Fruit fly (Drosophila melanogaster) whole organism, embryonic: ENCODE measurements around the gene mdu.

Experiments used
- Adf1 ChIP-seq: fragments of 200-800 bp; sonication (Bioruptor generic); IDR thresholded peaks from 2 replicates; pipeline ENCODE4 v1.3.6; 2022; ENCODE audit warnings: missing biosample characterization, missing genetic modification characterization
- Asciz ChIP-seq: fragments of 200-800 bp; sonication (Bioruptor generic); optimal IDR thresholded peaks from 2 replicates; lab custom pipeline; 2017; ENCODE audit warnings: missing biosample characterization, mild to moderate bottlenecking, missing genetic modification characterization, missing genetic modification reagents
- Atf3 ChIP-seq: fragments of 200-800 bp; sonication (Bioruptor generic); optimal IDR thresholded peaks from 3 replicates; lab custom pipeline; 2016; ENCODE audit warnings: missing biosample characterization, missing genetic modification characterization
- Bdp1 ChIP-seq: fragments of 200-800 bp; sonication (Bioruptor generic); optimal IDR thresholded peaks from 3 replicates; lab custom pipeline; 2016; ENCODE audit warnings: missing biosample characterization, missing genetic modification characterization
- CG10959 ChIP-seq: fragments of 200-800 bp; sonication (Bioruptor generic); IDR thresholded peaks from 2 replicates; pipeline ENCODE4 v1.3.6; 2022; ENCODE audit warnings: missing biosample characterization, missing genetic modification characterization
- CG11085 ChIP-seq: fragments of 200-800 bp; sonication (Bioruptor generic); IDR thresholded peaks from 2 replicates; pipeline ENCODE4 v1.3.6; 2022; ENCODE audit warnings: missing biosample characterization, missing genetic modification characterization
- CG11093 ChIP-seq: fragments of 200-800 bp; sonication (Bioruptor generic); IDR thresholded peaks from 3 replicates; pipeline ENCODE4 v1.3.6; 2022; ENCODE audit warnings: missing biosample characterization, missing genetic modification characterization
- CG11398 ChIP-seq: fragments of 200-800 bp; sonication (Bioruptor generic); optimal IDR thresholded peaks from 2 replicates; lab custom pipeline; 2016; ENCODE audit warnings: missing biosample characterization, missing genetic modification characterization
- CG12071 ChIP-seq: fragments of 200-800 bp; sonication (Bioruptor generic); optimal IDR thresholded peaks from 3 replicates; lab custom pipeline; 2018; ENCODE audit warnings: missing biosample characterization, mild to moderate bottlenecking, missing genetic modification characterization
- CG1603 ChIP-seq: fragments of 200-800 bp; sonication (Bioruptor generic); optimal IDR thresholded peaks from 2 replicates; lab custom pipeline; 2019; ENCODE audit warnings: missing biosample characterization, mild to moderate bottlenecking, missing genetic modification characterization, moderate library complexity
- CG18764 ChIP-seq: fragments of 200-800 bp; sonication (Bioruptor generic); optimal IDR thresholded peaks from 3 replicates; lab custom pipeline; 2016; ENCODE audit warnings: missing biosample characterization, missing genetic modification characterization
- CG2120 ChIP-seq: fragments of 200-800 bp; sonication (Bioruptor generic); optimal IDR thresholded peaks from 3 replicates; lab custom pipeline; 2016; ENCODE audit warnings: missing biosample characterization, missing genetic modification characterization
- CG30431 ChIP-seq: fragments of 200-800 bp; sonication (Bioruptor generic); optimal IDR thresholded peaks from 2 replicates; lab custom pipeline; 2017; ENCODE audit warnings: missing biosample characterization, missing genetic modification characterization
- CG5953 ChIP-seq: fragments of 200-800 bp; sonication (Bioruptor generic); IDR thresholded peaks from 2 replicates; pipeline ENCODE4 v1.3.6; 2022; ENCODE audit warnings: missing biosample characterization, missing genetic modification characterization
- CG6683 ChIP-seq: fragments of 200-800 bp; sonication (Bioruptor generic); optimal IDR thresholded peaks from 2 replicates; lab custom pipeline; 2017; ENCODE audit warnings: missing biosample characterization, mild to moderate bottlenecking, missing genetic modification characterization, missing genetic modification reagents
- CG8765 ChIP-seq: fragments of 200-800 bp; sonication (Bioruptor generic); IDR thresholded peaks from 2 replicates; pipeline ENCODE4 v1.3.6; 2022; ENCODE audit warnings: missing biosample characterization, missing genetic modification characterization
- Chrac-16 ChIP-seq: fragments of 200-800 bp; sonication (Bioruptor generic); optimal IDR thresholded peaks from 3 replicates; lab custom pipeline; 2016; ENCODE audit warnings: missing biosample characterization, missing genetic modification characterization
- CoRest ChIP-seq: fragments of 200-800 bp; sonication (Bioruptor generic); optimal IDR thresholded peaks from 3 replicates; lab custom pipeline; 2018; ENCODE audit warnings: missing biosample characterization, mild to moderate bottlenecking, missing genetic modification characterization, moderate library complexity
- D19A ChIP-seq: fragments of 200-800 bp; optimal IDR thresholded peaks from 3 replicates; lab custom pipeline; 2019; ENCODE audit warnings: missing biosample characterization, mild to moderate bottlenecking, missing genetic modification characterization, moderate library complexity
- Dad ChIP-seq: fragments of 200-800 bp; sonication (Bioruptor generic); optimal IDR thresholded peaks from 3 replicates; lab custom pipeline; 2016; ENCODE audit warnings: missing biosample characterization, missing genetic modification characterization
- Drgx ChIP-seq: fragments of 200-800 bp; sonication (Bioruptor generic); IDR thresholded peaks from 2 replicates; pipeline ENCODE4 v1.3.6; 2022; ENCODE audit warnings: missing biosample characterization, missing genetic modification characterization
- Lim3 ChIP-seq: fragments of 200-800 bp; sonication (Bioruptor generic); IDR thresholded peaks from 2 replicates; pipeline ENCODE4 v1.3.6; 2022; ENCODE audit warnings: missing biosample characterization, missing genetic modification characterization
- Mad ChIP-seq: fragments of 200-800 bp; sonication (Bioruptor generic); optimal IDR thresholded peaks from 2 replicates; lab custom pipeline; 2016; ENCODE audit warnings: missing biosample characterization, missing genetic modification characterization
- NFAT ChIP-seq: fragments of 200-800 bp; sonication (Bioruptor generic); IDR thresholded peaks from 2 replicates; pipeline ENCODE4 v1.3.6; 2022; ENCODE audit warnings: missing biosample characterization, missing genetic modification characterization
- NK7.1 ChIP-seq: fragments of 200-800 bp; sonication (Bioruptor generic); optimal IDR thresholded peaks from 3 replicates; lab custom pipeline; 2016; ENCODE audit warnings: missing biosample characterization, missing genetic modification characterization
- Nf-YA ChIP-seq: fragments of 200-800 bp; sonication (Bioruptor generic); IDR thresholded peaks from 2 replicates; pipeline ENCODE4 v1.3.6; 2022; ENCODE audit warnings: missing biosample characterization, missing genetic modification characterization
- Pdp1 ChIP-seq, 2 experiments: fragments of 200-800 bp; sonication (Bioruptor generic); optimal IDR thresholded peaks; 3 replicates each; lab custom pipeline; 2016; ENCODE audit warnings: missing biosample characterization in 2 of 2, missing genetic modification characterization in 2 of 2, mild to moderate bottlenecking in 1 of 2, moderate library complexity in 1 of 2
- Rx ChIP-seq: fragments of 200-800 bp; sonication (Bioruptor generic); IDR thresholded peaks from 2 replicates; pipeline ENCODE4 v1.3.6; 2022; ENCODE audit warnings: missing biosample characterization, missing genetic modification characterization
- Sin3A ChIP-seq: fragments of >200 bp; optimal IDR thresholded peaks from 2 replicates; lab custom pipeline; 2018
- Sox102F ChIP-seq: fragments of 200-800 bp; sonication (Bioruptor generic); optimal IDR thresholded peaks from 2 replicates; lab custom pipeline; 2018; ENCODE audit warnings: missing biosample characterization, mild to moderate bottlenecking, missing genetic modification characterization, moderate library complexity
- Xbp1 ChIP-seq: fragments of 200-800 bp; sonication (Bioruptor generic); optimal IDR thresholded peaks from 3 replicates; lab custom pipeline; 2016; ENCODE audit warnings: missing biosample characterization, mild to moderate bottlenecking, missing genetic modification characterization
- aop ChIP-seq: fragments of 200-800 bp; sonication (Bioruptor generic); IDR thresholded peaks from 2 replicates; pipeline ENCODE4 v1.3.6; 2022; ENCODE audit warnings: missing biosample characterization, missing genetic modification characterization
- ara ChIP-seq: fragments of 200-800 bp; sonication (Bioruptor generic); IDR thresholded peaks from 2 replicates; pipeline ENCODE4 v1.3.6; 2022; ENCODE audit warnings: missing biosample characterization, missing genetic modification characterization
- br ChIP-seq: fragments of >200 bp; optimal IDR thresholded peaks from 2 replicates; lab custom pipeline; 2017
- cas ChIP-seq: fragments of 200-800 bp; sonication (Bioruptor generic); IDR thresholded peaks from 2 replicates; pipeline ENCODE4 v1.3.6; 2022; ENCODE audit warnings: missing biosample characterization, missing genetic modification characterization
- cato ChIP-seq: fragments of 200-800 bp; sonication (Bioruptor generic); optimal IDR thresholded peaks from 2 replicates; lab custom pipeline; 2016; ENCODE audit warnings: missing biosample characterization, missing genetic modification characterization, borderline replicate concordance
- chm ChIP-seq: fragments of 200-800 bp; sonication (Bioruptor generic); IDR thresholded peaks from 2 replicates; pipeline ENCODE4 v1.3.6; 2022; ENCODE audit warnings: missing biosample characterization, missing genetic modification characterization
- ci ChIP-seq: fragments of 200-800 bp; sonication (Bioruptor generic); IDR thresholded peaks from 3 replicates; pipeline ENCODE4 v1.3.6; 2022; ENCODE audit warnings: missing biosample characterization, missing genetic modification characterization
- cwo ChIP-seq: fragments of 200-800 bp; sonication (Bioruptor generic); optimal IDR thresholded peaks from 3 replicates; lab custom pipeline; 2017; ENCODE audit warnings: missing biosample characterization, missing genetic modification characterization, mild to moderate bottlenecking, moderate library complexity, missing genetic modification reagents
- esg ChIP-seq: fragments of 200-800 bp; sonication (Bioruptor generic); conservative IDR thresholded peaks from 2 replicates; pipeline ENCODE4 v1.3.6; 2022; ENCODE audit warnings: missing biosample characterization, missing genetic modification characterization
- fru ChIP-seq: fragments of >200 bp; optimal IDR thresholded peaks from 2 replicates; lab custom pipeline; 2017
- h ChIP-seq: fragments of >200 bp; optimal IDR thresholded peaks from 2 replicates; lab custom pipeline; 2017
- jumu ChIP-seq: fragments of 200-800 bp; sonication (Bioruptor generic); optimal IDR thresholded peaks from 3 replicates; lab custom pipeline; 2016; ENCODE audit warnings: missing biosample characterization, missing genetic modification characterization
- lab ChIP-seq: fragments of 200-800 bp; sonication (Bioruptor generic); optimal IDR thresholded peaks from 3 replicates; lab custom pipeline; 2017; ENCODE audit warnings: missing biosample characterization, missing genetic modification characterization, mild to moderate bottlenecking, moderate library complexity, missing genetic modification reagents
- lilli ChIP-seq: fragments of 200-800 bp; sonication (Bioruptor generic); optimal IDR thresholded peaks from 3 replicates; lab custom pipeline; 2016; ENCODE audit warnings: missing biosample characterization, missing genetic modification characterization
- nmo ChIP-seq: fragments of 200-800 bp; sonication (Bioruptor generic); optimal IDR thresholded peaks from 2 replicates; lab custom pipeline; 2018; ENCODE audit warnings: missing biosample characterization, mild to moderate bottlenecking, missing genetic modification characterization, moderate library complexity
- peb ChIP-seq: fragments of 200-800 bp; sonication (Bioruptor generic); IDR thresholded peaks from 2 replicates; pipeline ENCODE4 v1.3.6; 2022; ENCODE audit warnings: missing biosample characterization, missing genetic modification characterization
- sima ChIP-seq: fragments of 200-800 bp; sonication (Bioruptor generic); optimal IDR thresholded peaks from 2 replicates; lab custom pipeline; 2016; ENCODE audit warnings: missing biosample characterization, missing genetic modification characterization
- so ChIP-seq: fragments of 200-800 bp; sonication (Bioruptor generic); IDR thresholded peaks from 3 replicates; pipeline ENCODE4 v1.3.6; 2022; ENCODE audit warnings: missing biosample characterization, missing genetic modification characterization
- trem ChIP-seq: fragments of 200-800 bp; optimal IDR thresholded peaks from 3 replicates; lab custom pipeline; 2019; ENCODE audit warnings: missing biosample characterization, mild to moderate bottlenecking, missing genetic modification characterization, moderate library complexity
- unc-4 ChIP-seq: fragments of 200-800 bp; sonication (Bioruptor generic); IDR thresholded peaks from 2 replicates; pipeline ENCODE4 v1.3.6; 2022; ENCODE audit warnings: missing biosample characterization, missing genetic modification characterization; ENCODE audit not compliant: partially characterized antibody
- vnd ChIP-seq: fragments of 200-800 bp; sonication (Bioruptor generic); IDR thresholded peaks from 3 replicates; pipeline ENCODE4 v1.3.6; 2022; ENCODE audit warnings: missing biosample characterization, missing genetic modification characterization; ENCODE audit not compliant: partially characterized antibody
- zen ChIP-seq: fragments of 200-800 bp; sonication (Bioruptor generic); optimal IDR thresholded peaks from 3 replicates; lab custom pipeline; 2018; ENCODE audit warnings: missing biosample characterization, mild to moderate bottlenecking, missing genetic modification characterization, moderate library complexity
- zfh1 ChIP-seq: fragments of 200-800 bp; sonication (Bioruptor generic); IDR thresholded peaks from 3 replicates; pipeline ENCODE4 v1.3.6; 2022; ENCODE audit warnings: missing biosample characterization, missing genetic modification characterization

Gene mdu

DNA sequence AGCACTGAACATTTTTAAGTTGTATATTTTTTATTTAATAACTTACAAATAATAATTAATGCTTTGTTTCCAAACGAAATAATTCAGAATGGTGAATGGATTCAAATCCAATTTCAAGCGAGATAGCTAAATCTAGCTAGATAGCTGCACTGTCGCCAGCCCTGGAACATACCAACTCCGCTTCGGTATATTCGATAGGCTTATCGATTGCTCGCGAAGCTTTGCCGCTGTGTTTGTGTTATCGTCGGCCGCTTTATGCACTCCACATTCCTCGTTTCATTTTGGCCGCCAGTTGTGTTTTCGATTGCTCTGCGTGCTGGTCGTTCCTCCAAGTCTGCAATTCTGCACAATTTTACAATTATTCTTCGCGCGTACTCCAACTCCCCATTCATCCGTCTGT lies at the start of gene mdu (continued):
- TF ChIP-seq CG10959 (GFP tag; lab: Robert Waterston, UW) = no peak
- no peak for TF ChIP-seq CG11398
- TF ChIP-seq Adf1 (GFP tag; lab: Robert Waterston, UW) = peak; percentile 12; the same call in 1 of the 2 replicates
- no peak for TF ChIP-seq so (GFP tag; lab: Robert Waterston, UW)
- TF ChIP-seq unc-4 (GFP tag; lab: Robert Waterston, UW) = no peak
- TF ChIP-seq Lim3 (GFP tag; lab: Robert Waterston, UW) = no peak
- TF ChIP-seq Nf-YA (GFP tag; lab: Robert Waterston, UW) = no peak
- peak; percentile 16 for TF ChIP-seq Sin3A (lab: Kevin White, UChicago)
- no peak for TF ChIP-seq CG1603
- TF ChIP-seq Atf3 = no peak
- no peak for TF ChIP-seq vnd (GFP tag; lab: Robert Waterston, UW)
- peak; percentile 61 for TF ChIP-seq nmo
- TF ChIP-seq Dad = no peak
- TF ChIP-seq ara (GFP tag; lab: Robert Waterston, UW) = no peak
- TF ChIP-seq Rx = no peak
- TF ChIP-seq lilli (GFP tag; lab: Kevin White, UChicago) = peak; percentile 20
- no peak for TF ChIP-seq sima (GFP tag; lab: Kevin White, UChicago)
- TF ChIP-seq Sox102F (GFP tag; lab: Kevin White, UChicago) = peak; percentile 8
- TF ChIP-seq h = no peak
- no peak for TF ChIP-seq Mad (GFP tag; lab: Kevin White, UChicago)
- peak; percentile 39 for TF ChIP-seq Xbp1 (GFP tag; lab: Kevin White, UChicago)
- TF ChIP-seq CG11093 = no peak
- TF ChIP-seq NFAT (GFP tag; lab: Robert Waterston, UW) = no peak
- TF ChIP-seq CG11085 (GFP tag; lab: Robert Waterston, UW) = no peak
- no peak for TF ChIP-seq NK7.1
- no peak for TF ChIP-seq aop (GFP tag; lab: Robert Waterston, UW)
- TF ChIP-seq fru (lab: Kevin White, UChicago) = no peak
- TF ChIP-seq chm (GFP tag; lab: Robert Waterston, UW) = peak; percentile 54
- TF ChIP-seq ci (GFP tag; lab: Robert Waterston, UW) = 0 out of 3 replicates have a peak, but pooled peaks have one; percentile 36
- TF ChIP-seq CG18764 (GFP tag; lab: Kevin White, UChicago) = no peak
- no peak for TF ChIP-seq zen (tag; lab: Kevin White, UChicago)
- TF ChIP-seq peb (GFP tag; lab: Robert Waterston, UW) = no peak
- TF ChIP-seq CG2120 (GFP tag; lab: Kevin White, UChicago) = peak; percentile 42
- no peak for TF ChIP-seq lab (GFP tag; lab: Kevin White, UChicago)
- TF ChIP-seq cato (GFP tag; lab: Kevin White, UChicago) = no peak
- no peak for TF ChIP-seq CG12071 (GFP tag; lab: Kevin White, UChicago)
- no peak for TF ChIP-seq CG5953 (GFP tag; lab: Robert Waterston, UW)
- peak; percentile 71 for TF ChIP-seq CoRest (tag; lab: Kevin White, UChicago)
- TF ChIP-seq esg (GFP tag; lab: Robert Waterston, UW) = no peak
- no peak for TF ChIP-seq Chrac-16 (GFP tag; lab: Kevin White, UChicago)
- no peak for TF ChIP-seq cwo (GFP tag; lab: Kevin White, UChicago)
- no peak for TF ChIP-seq Bdp1 (GFP tag; lab: Kevin White, UChicago)
- TF ChIP-seq CG8765 (GFP tag; lab: Robert Waterston, UW) = no peak
- no peak for TF ChIP-seq Drgx (GFP tag; lab: Robert Waterston, UW)
- no peak for TF ChIP-seq br (lab: Kevin White, UChicago)
- TF ChIP-seq Asciz (GFP tag; lab: Kevin White, UChicago) = no peak
- no peak for TF ChIP-seq CG30431
- TF ChIP-seq jumu (GFP tag; lab: Kevin White, UChicago) = no peak
- no peak for TF ChIP-seq cas (GFP tag; lab: Robert Waterston, UW)
- peak in 1 of 2 experiments; percentile 2 for TF ChIP-seq Pdp1 (GFP tag; optimal IDR thresholded peaks at IDR 0.05; lab: Kevin White, UChicago)
- TF ChIP-seq zfh1 (GFP tag; lab: Robert Waterston, UW) = 0 out of 3 replicates have a peak, but pooled peaks have one; percentile 15
- no peak for TF ChIP-seq D19A (tag; lab: Kevin White, UChicago)
- no peak for TF ChIP-seq CG6683 (GFP tag; lab: Kevin White, UChicago)
- no peak for TF ChIP-seq trem
